Worm (Caenorhabditis elegans) whole organism, early embryonic: ENCODE results near the gene H40L08.9.

ENCODE experiments used
- B0310.2 ChIP-seq: sonication (generic microtip); optimal IDR thresholded peaks from 2 replicates; lab custom pipeline; 2016; ENCODE audit warnings: mild to moderate bottlenecking, missing genetic modification characterization, missing compliant biosample characterization
- F13C5.2 ChIP-seq: sonication (generic microtip); optimal IDR thresholded peaks from 2 replicates; lab custom pipeline; 2017; ENCODE audit warnings: mild to moderate bottlenecking, missing genetic modification characterization, inconsistent platforms, missing compliant biosample characterization
- aly-1 ChIP-seq: sonication (generic microtip); optimal IDR thresholded peaks from 2 replicates; lab custom pipeline; 2016; ENCODE audit warnings: missing genetic modification characterization, missing compliant biosample characterization
- ama-1 ChIP-seq: fragments of 150-350 bp; optimal IDR thresholded peaks from 2 replicates; lab custom pipeline; 2014
- ceh-13 ChIP-seq: fragments of 200-800 bp; sonication (Bioruptor generic); optimal IDR thresholded peaks from 2 replicates; lab custom pipeline; 2018; ENCODE audit warnings: mild to moderate bottlenecking, missing genetic modification characterization, missing compliant biosample characterization
- ceh-36 ChIP-seq: sonication (generic microtip); optimal IDR thresholded peaks from 2 replicates; lab custom pipeline; 2016; ENCODE audit warnings: missing genetic modification characterization, inconsistent platforms, missing compliant biosample characterization
- ets-7 ChIP-seq: sonication (generic microtip); optimal IDR thresholded peaks from 2 replicates; lab custom pipeline; 2016; ENCODE audit warnings: missing genotype, missing genetic modification characterization, missing compliant biosample characterization
- flt-1 ChIP-seq: fragments of 200-800 bp; sonication (Bioruptor generic); IDR thresholded peaks from 2 replicates; pipeline ENCODE4 v1.3.6; 2022; ENCODE audit warnings: missing genetic modification characterization, missing compliant biosample characterization
- hmbx-1 ChIP-seq: sonication (generic microtip); optimal IDR thresholded peaks from 2 replicates; lab custom pipeline; 2016; ENCODE audit warnings: mild to moderate bottlenecking, missing genetic modification characterization, missing compliant biosample characterization
- hmg-4 ChIP-seq: fragments of 200-800 bp; sonication (Bioruptor generic); optimal IDR thresholded peaks from 2 replicates; lab custom pipeline; 2018; ENCODE audit warnings: mild to moderate bottlenecking, missing genetic modification characterization, missing compliant biosample characterization
- hnd-1 ChIP-seq: sonication (generic microtip); optimal IDR thresholded peaks from 2 replicates; lab custom pipeline; 2016; ENCODE audit warnings: missing genetic modification characterization, missing compliant biosample characterization
- pes-1 ChIP-seq: fragments of 200-800 bp; sonication (Bioruptor generic); IDR thresholded peaks from 2 replicates; pipeline ENCODE4 v1.3.6; 2022; ENCODE audit warnings: missing genetic modification reagents, missing genetic modification characterization, missing compliant biosample characterization
- scrt-1 ChIP-seq: fragments of 200-800 bp; sonication (Bioruptor generic); IDR thresholded peaks from 2 replicates; pipeline ENCODE4 v1.3.6; 2022; ENCODE audit warnings: missing genetic modification characterization, missing compliant biosample characterization
- sea-1 ChIP-seq: fragments of 200-800 bp; sonication (Bioruptor generic); conservative IDR thresholded peaks from 2 replicates; pipeline ENCODE4 v1.3.6; 2022; ENCODE audit warnings: missing genetic modification characterization, missing compliant biosample characterization
- tbx-11 ChIP-seq: fragments of 200-800 bp; sonication (Bioruptor generic); IDR thresholded peaks from 2 replicates; pipeline ENCODE4 v1.3.6; 2022; ENCODE audit warnings: missing genetic modification characterization, missing compliant biosample characterization
- tbx-37 ChIP-seq: fragments of 200-800 bp; sonication (Bioruptor generic); conservative IDR thresholded peaks from 2 replicates; pipeline ENCODE4 v1.3.6; 2022; ENCODE audit warnings: missing genetic modification reagents, missing genetic modification characterization, missing compliant biosample characterization
- tra-4 ChIP-seq: sonication (generic microtip); optimal IDR thresholded peaks from 2 replicates; lab custom pipeline; 2017; ENCODE audit warnings: missing genetic modification characterization, missing compliant biosample characterization

Gene H40L08.9

DNA sequence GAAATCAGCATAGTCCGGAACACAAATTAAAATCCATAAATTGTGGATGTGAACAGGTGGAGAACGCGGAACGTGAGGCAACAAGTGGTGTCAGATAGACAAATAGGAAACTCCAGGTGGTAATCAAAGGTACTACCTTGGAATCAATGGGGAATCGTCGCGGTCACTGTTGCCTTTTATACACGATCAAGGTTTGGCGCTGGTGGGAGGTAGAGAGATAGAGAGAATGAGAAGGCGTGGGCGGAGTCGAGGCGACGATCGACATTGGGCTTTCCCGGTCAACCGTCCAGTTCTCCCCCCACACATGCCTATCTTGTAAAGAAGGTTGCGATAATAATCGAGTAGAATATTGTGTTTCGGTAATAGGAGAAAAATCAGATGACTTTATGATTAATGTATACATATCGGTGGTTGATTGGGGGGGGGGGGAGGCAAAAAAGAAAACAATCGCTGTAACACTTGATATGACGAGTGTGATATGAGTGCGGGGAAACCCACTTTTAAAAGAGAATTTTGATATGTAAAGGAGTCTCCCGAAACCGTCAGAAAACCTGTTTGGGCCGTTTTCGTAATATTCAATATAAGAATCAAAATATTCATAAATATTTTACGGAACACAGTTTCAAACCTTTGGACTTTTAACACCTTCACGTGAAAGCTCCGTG, 1.4 kb upstream of the H40L08.9 start, which contains the start of the genes H40L08.8, H40L08.2 and H40L08.7:
TSS of gene H40L08.8 (minus strand) at position 37 of the 665 bp plus-strand sequence.
TSS of gene H40L08.2 (minus strand) at position 148 of the 665 bp plus-strand sequence.
TSS of gene H40L08.7 (minus strand) at position 148 of the 665 bp plus-strand sequence.
- TF ChIP-seq tbx-11, result no peak
- no peak for TF ChIP-seq tra-4

DNA sequence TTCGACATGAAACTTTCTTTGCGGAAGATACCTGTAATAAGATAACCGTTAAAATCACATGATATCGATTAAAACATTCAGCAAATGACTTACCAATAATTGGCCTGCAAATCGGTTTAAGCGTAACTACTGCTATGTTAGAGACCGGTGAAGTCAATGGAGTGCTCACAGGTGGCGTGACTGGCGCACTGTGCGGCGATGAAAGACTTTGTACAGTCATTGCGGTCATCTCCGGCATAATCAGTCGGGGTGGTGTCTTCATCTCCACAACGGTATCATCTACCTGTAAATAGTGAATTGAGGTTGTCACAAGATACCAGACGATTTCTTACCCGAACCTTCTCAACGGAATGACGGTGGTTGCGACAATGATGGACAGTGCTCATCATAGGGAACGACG, 629 bp upstream of the H40L08.9 start:
- TF ChIP-seq sea-1 (GFP tag; lab: Robert Waterston, UW) (no peak), tbx-37 (GFP tag; lab: Robert Waterston, UW) (no peak), pes-1 (no peak), ets-7 (tag; lab: Kevin White, UChicago) (no peak), hmbx-1 (tag; lab: Kevin White, UChicago) (no peak), F13C5.2 (tag; lab: Kevin White, UChicago) (no peak), ceh-36 (no peak)

DNA sequence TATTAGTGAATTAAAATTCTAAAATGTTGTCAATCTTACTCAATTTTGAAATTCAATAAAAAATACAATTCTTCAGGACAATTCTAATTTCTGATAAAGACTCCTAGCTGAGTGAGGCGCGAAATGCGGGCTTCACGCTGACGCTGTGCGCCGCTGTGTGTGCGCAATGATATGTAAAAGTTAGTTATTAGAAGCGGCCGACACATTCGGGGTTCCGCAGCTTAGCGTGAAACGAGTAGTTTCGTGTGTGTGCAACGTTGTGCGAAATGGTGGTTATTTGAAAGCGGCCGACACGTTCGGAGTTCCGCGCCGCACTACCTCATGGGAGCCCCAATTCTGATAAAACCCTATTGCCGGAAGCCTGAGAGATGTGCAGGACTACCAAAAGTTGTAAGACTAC, 1.1 kb downstream of the H40L08.9 start:
- TF ChIP-seq ama-1 (lab: Kevin White, UChicago), result no peak

DNA sequence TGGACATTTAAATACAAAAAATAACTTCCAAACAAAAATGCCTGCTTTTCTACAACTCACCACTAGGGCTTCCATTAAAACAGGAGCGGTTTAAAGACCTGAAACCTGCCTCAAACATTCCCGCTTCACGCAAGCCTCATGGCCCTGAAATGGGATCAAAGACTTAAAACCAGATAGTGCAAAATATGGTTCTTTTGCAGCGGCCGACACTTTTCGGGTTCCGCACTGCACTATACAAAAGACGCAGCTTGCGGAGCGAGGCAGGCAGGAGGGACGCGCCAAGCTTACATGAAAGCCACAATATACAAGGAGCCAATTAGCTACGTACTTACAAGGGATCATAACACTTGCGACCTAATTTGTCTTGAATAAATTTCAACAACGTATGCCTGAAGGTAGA, 2.8 kb downstream of the H40L08.9 start:
- TF ChIP-seq flt-1 (GFP tag; lab: Robert Waterston, UW) (no peak), tra-4 (no peak), hnd-1 (tag; lab: Kevin White, UChicago) (no peak), tbx-37 (GFP tag; lab: Robert Waterston, UW) (no peak), ama-1 (lab: Kevin White, UChicago) (no peak), ceh-13 (GFP tag; lab: Kevin White, UChicago) (no peak), tbx-11 (no peak), F13C5.2 (tag; lab: Kevin White, UChicago) (no peak), B0310.2 (tag; lab: Kevin White, UChicago) (no peak), pes-1 (no peak), sea-1 (GFP tag; lab: Robert Waterston, UW) (no peak), hmg-4 (no peak), ets-7 (tag; lab: Kevin White, UChicago) (no peak), aly-1 (tag; lab: Kevin White, UChicago) (no peak)

DNA sequence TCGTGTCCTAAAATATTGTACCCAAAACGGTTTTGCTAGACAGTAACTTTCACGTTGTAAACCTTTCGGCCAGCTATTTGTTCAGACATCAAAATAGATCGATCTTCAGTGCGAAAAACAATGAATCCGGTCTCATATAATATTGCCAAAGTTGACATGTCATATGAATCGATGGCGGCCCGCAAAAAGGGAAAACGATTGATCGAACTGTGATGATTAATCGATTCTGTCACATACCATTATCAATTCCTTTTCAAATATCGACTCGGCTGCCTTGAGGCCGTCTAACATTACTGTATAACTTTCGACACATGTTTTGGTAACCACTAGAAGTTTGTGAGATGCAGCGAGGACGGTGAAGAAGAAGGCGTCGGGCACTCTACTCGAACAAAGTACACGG, 3.4 kb downstream of the H40L08.9 start:
- no peak for TF ChIP-seq scrt-1
- no peak for TF ChIP-seq ceh-36
- no peak for TF ChIP-seq pes-1
- TF ChIP-seq hmg-4, result no peak
- TF ChIP-seq ets-7 (tag; lab: Kevin White, UChicago), result no peak
- TF ChIP-seq tra-4, result no peak
- TF ChIP-seq aly-1 (tag; lab: Kevin White, UChicago), result no peak
- TF ChIP-seq F13C5.2 (tag; lab: Kevin White, UChicago), result no peak
- no peak for TF ChIP-seq ama-1 (lab: Kevin White, UChicago)
- TF ChIP-seq tbx-11, result no peak
- no peak for TF ChIP-seq hnd-1 (tag; lab: Kevin White, UChicago)
- no peak for TF ChIP-seq hmbx-1 (tag; lab: Kevin White, UChicago)
- TF ChIP-seq tbx-37 (GFP tag; lab: Robert Waterston, UW), result no peak
- no peak for TF ChIP-seq ceh-13 (GFP tag; lab: Kevin White, UChicago)
- TF ChIP-seq B0310.2 (tag; lab: Kevin White, UChicago), result no peak

DNA sequence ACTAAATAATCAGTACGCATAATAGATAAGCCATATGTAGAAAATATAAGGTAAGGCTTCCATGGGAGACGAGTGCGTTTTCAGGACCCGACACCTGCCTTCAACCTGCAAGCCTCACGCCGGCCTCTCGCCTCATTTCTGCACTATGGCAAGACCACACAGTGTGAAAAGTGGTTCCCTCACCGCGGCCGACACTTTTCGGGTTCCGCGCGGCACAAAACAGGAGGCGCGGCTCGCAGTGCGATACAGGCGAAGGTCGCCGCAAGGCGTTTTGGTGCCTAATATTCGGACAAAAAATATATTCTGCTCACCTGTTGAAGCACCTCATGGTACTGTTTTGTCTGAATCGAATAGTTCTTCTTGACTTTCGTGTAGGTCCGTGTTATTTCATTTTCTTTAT, 6.1 kb downstream of the H40L08.9 start:
- TF ChIP-seq flt-1 (GFP tag; lab: Robert Waterston, UW) (no peak), tbx-11 (no peak), aly-1 (tag; lab: Kevin White, UChicago) (no peak)

DNA sequence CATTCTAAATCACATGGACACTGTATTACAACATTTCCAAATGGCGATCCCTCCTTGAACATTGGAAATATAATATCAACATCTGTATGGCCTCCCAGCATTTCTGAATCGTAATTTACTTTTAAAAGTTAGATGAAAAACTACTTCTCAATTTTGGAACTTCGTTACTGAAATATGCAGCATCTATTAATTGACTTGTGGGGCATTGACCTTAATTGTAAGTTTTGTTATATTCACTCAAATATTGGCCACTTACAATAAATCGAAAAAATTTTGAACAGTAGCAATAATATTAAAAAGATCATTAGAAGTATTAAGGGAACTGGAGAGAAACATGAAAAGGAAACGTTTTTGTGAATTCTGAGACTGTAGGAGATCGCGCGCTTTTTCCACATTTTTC, 7.0 kb downstream of the H40L08.9 start, which contains the start of gene mam-6:
TSS of gene mam-6 (minus strand) at position 101 of the 400 bp plus-strand sequence.
- TF ChIP-seq hmbx-1 (tag; lab: Kevin White, UChicago) (no peak), hnd-1 (tag; lab: Kevin White, UChicago) (no peak), tbx-11 (no peak), ceh-13 (GFP tag; lab: Kevin White, UChicago) (no peak), sea-1 (GFP tag; lab: Robert Waterston, UW) (no peak), flt-1 (GFP tag; lab: Robert Waterston, UW) (no peak), ama-1 (lab: Kevin White, UChicago) (no peak), aly-1 (tag; lab: Kevin White, UChicago) (no peak), ets-7 (tag; lab: Kevin White, UChicago) (no peak), F13C5.2 (tag; lab: Kevin White, UChicago) (no peak), tra-4 (no peak), tbx-37 (GFP tag; lab: Robert Waterston, UW) (no peak), ceh-36 (no peak)

DNA sequence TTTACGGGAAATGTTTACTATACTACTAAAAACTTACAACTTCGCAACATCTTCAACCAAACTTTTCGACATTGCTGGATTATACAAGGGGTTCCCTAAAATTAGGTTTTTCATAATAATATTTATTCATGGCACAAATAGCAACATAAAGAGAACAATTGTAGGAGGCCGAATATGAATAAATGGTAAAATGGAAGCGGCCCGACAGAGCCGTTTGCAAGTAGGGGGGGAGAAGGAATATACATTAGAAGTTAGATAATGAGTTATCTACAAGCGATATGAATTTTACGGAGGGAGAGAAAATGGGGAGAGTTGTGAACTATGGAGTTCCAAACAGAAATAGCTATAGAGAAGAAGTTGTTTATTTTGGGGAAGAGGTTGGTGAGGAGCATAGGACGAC, 16.0 kb downstream of the H40L08.9 start, which contains the start of gene fbxa-96:
TSS of gene fbxa-96 (minus strand) at position 101 of the 400 bp plus-strand sequence.
- no peak for TF ChIP-seq tbx-37 (GFP tag; lab: Robert Waterston, UW)
- no peak for TF ChIP-seq ama-1 (lab: Kevin White, UChicago)
- TF ChIP-seq B0310.2 (tag; lab: Kevin White, UChicago), result no peak
- no peak for TF ChIP-seq ceh-36
- no peak for TF ChIP-seq hmbx-1 (tag; lab: Kevin White, UChicago)
- no peak for TF ChIP-seq flt-1 (GFP tag; lab: Robert Waterston, UW)
- TF ChIP-seq ceh-13 (GFP tag; lab: Kevin White, UChicago), result no peak
- TF ChIP-seq hnd-1 (tag; lab: Kevin White, UChicago), result no peak
- no peak for TF ChIP-seq scrt-1
- no peak for TF ChIP-seq F13C5.2 (tag; lab: Kevin White, UChicago)
- no peak for TF ChIP-seq hmg-4
- no peak for TF ChIP-seq tra-4
- TF ChIP-seq sea-1 (GFP tag; lab: Robert Waterston, UW), result no peak
- TF ChIP-seq pes-1, result no peak
